Worm (Caenorhabditis elegans) whole organism, early embryonic: ENCODE measurements around the gene ceh-86.

Source experiments
- B0310.2 ChIP-seq: sonication (generic microtip); optimal IDR thresholded peaks from 2 replicates; lab custom pipeline; 2016; ENCODE audit warnings: mild to moderate bottlenecking, missing genetic modification characterization, missing compliant biosample characterization
- F13C5.2 ChIP-seq: sonication (generic microtip); optimal IDR thresholded peaks from 2 replicates; lab custom pipeline; 2017; ENCODE audit warnings: mild to moderate bottlenecking, missing genetic modification characterization, inconsistent platforms, missing compliant biosample characterization
- aly-1 ChIP-seq: sonication (generic microtip); optimal IDR thresholded peaks from 2 replicates; lab custom pipeline; 2016; ENCODE audit warnings: missing genetic modification characterization, missing compliant biosample characterization
- ama-1 ChIP-seq: fragments of 150-350 bp; optimal IDR thresholded peaks from 2 replicates; lab custom pipeline; 2014
- ceh-13 ChIP-seq: fragments of 200-800 bp; sonication (Bioruptor generic); optimal IDR thresholded peaks from 2 replicates; lab custom pipeline; 2018; ENCODE audit warnings: mild to moderate bottlenecking, missing genetic modification characterization, missing compliant biosample characterization
- ceh-36 ChIP-seq: sonication (generic microtip); optimal IDR thresholded peaks from 2 replicates; lab custom pipeline; 2016; ENCODE audit warnings: missing genetic modification characterization, inconsistent platforms, missing compliant biosample characterization
- ets-7 ChIP-seq: sonication (generic microtip); optimal IDR thresholded peaks from 2 replicates; lab custom pipeline; 2016; ENCODE audit warnings: missing genotype, missing genetic modification characterization, missing compliant biosample characterization
- flt-1 ChIP-seq: fragments of 200-800 bp; sonication (Bioruptor generic); IDR thresholded peaks from 2 replicates; pipeline ENCODE4 v1.3.6; 2022; ENCODE audit warnings: missing genetic modification characterization, missing compliant biosample characterization
- hmbx-1 ChIP-seq: sonication (generic microtip); optimal IDR thresholded peaks from 2 replicates; lab custom pipeline; 2016; ENCODE audit warnings: mild to moderate bottlenecking, missing genetic modification characterization, missing compliant biosample characterization
- hmg-4 ChIP-seq: fragments of 200-800 bp; sonication (Bioruptor generic); optimal IDR thresholded peaks from 2 replicates; lab custom pipeline; 2018; ENCODE audit warnings: mild to moderate bottlenecking, missing genetic modification characterization, missing compliant biosample characterization
- hnd-1 ChIP-seq: sonication (generic microtip); optimal IDR thresholded peaks from 2 replicates; lab custom pipeline; 2016; ENCODE audit warnings: missing genetic modification characterization, missing compliant biosample characterization
- pes-1 ChIP-seq: fragments of 200-800 bp; sonication (Bioruptor generic); IDR thresholded peaks from 2 replicates; pipeline ENCODE4 v1.3.6; 2022; ENCODE audit warnings: missing genetic modification reagents, missing genetic modification characterization, missing compliant biosample characterization
- scrt-1 ChIP-seq: fragments of 200-800 bp; sonication (Bioruptor generic); IDR thresholded peaks from 2 replicates; pipeline ENCODE4 v1.3.6; 2022; ENCODE audit warnings: missing genetic modification characterization, missing compliant biosample characterization
- sea-1 ChIP-seq: fragments of 200-800 bp; sonication (Bioruptor generic); conservative IDR thresholded peaks from 2 replicates; pipeline ENCODE4 v1.3.6; 2022; ENCODE audit warnings: missing genetic modification characterization, missing compliant biosample characterization
- tbx-11 ChIP-seq: fragments of 200-800 bp; sonication (Bioruptor generic); IDR thresholded peaks from 2 replicates; pipeline ENCODE4 v1.3.6; 2022; ENCODE audit warnings: missing genetic modification characterization, missing compliant biosample characterization
- tbx-37 ChIP-seq: fragments of 200-800 bp; sonication (Bioruptor generic); conservative IDR thresholded peaks from 2 replicates; pipeline ENCODE4 v1.3.6; 2022; ENCODE audit warnings: missing genetic modification reagents, missing genetic modification characterization, missing compliant biosample characterization
- tra-4 ChIP-seq: sonication (generic microtip); optimal IDR thresholded peaks from 2 replicates; lab custom pipeline; 2017; ENCODE audit warnings: missing genetic modification characterization, missing compliant biosample characterization

Gene ceh-86

DNA sequence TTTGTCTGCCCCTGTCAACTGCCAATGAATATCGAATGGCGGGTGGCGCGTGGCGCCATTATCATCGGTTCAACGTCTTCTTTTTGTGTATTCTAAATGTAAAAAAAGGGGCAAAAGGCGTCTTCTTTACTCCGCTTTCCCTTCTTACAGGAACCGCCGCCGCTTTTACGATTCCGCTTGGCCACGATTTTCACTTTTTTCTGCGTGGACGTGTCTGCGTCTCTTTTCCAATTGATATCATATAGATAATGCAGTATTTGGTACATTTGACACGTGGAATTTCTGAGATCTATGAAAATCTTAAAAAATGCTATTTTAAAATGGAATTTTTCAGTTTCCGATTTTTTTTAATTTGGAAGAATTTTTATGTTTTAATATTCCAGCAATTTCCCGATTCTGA lies 3.7 kb upstream of the ceh-86 start:
- TF ChIP-seq aly-1 (tag; lab: Kevin White, UChicago): no peak

DNA sequence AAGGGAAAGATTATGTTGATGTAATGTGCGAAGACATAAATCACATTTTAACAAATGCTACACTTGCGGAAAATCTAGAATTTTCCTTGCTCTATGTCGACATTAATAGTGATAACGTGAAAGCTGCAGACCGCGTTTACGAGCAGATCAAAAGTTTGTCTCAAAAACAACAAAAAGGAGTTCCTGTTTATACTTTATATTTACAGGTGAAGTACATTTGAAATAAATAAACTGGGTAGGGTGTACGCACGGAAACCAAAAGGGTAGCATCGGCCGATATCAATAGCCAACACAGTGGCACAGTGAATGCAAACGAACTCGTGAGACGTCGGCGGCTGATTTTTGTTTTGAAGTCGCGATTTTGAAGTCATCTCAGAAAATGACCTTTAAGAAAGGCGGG lies 9.4 kb downstream of the ceh-86 start:
- TF ChIP-seq ceh-36 (tag; lab: Kevin White, UChicago) (no peak), aly-1 (tag; lab: Kevin White, UChicago) (no peak)

DNA sequence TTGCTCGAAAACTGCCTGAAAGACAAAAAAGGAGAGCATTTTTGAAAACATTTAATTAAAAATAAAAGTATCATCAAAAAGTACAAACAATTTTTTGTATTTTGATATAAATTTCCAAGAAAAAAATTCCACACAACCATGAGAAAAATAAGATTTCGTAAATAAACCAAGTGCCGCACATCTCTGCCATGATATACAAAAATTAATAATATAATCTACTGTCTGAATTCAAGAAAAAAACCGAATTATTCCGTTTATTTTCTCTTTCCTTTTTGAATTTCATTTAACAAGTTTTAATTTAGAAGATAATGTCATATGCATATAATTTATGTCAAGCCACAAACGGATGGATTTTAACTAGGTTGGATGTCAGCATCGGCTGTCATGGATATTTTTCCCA lies 10.0 kb downstream of the ceh-86 start, which contains the start of gene F42G2.2:
F42G2.2 (plus strand) TSS at position 301 of the 400 bp plus-strand sequence.
- no peak for TF ChIP-seq ets-7 (tag; lab: Kevin White, UChicago)
- no peak for TF ChIP-seq hmbx-1 (tag; lab: Kevin White, UChicago)
- no peak for TF ChIP-seq pes-1 (GFP tag; lab: Robert Waterston, UW)
- TF ChIP-seq scrt-1 (GFP tag; lab: Robert Waterston, UW): no peak
- no peak for TF ChIP-seq hnd-1 (tag; lab: Kevin White, UChicago)
- TF ChIP-seq sea-1 (GFP tag; lab: Robert Waterston, UW): no peak
- no peak for TF ChIP-seq tbx-37 (GFP tag; lab: Robert Waterston, UW)
- no peak for TF ChIP-seq tra-4 (tag; lab: Kevin White, UChicago)
- no peak for TF ChIP-seq B0310.2 (tag; lab: Kevin White, UChicago)
- TF ChIP-seq hmg-4 (GFP tag; lab: Kevin White, UChicago): no peak
- TF ChIP-seq tbx-11 (GFP tag; lab: Robert Waterston, UW): no peak
- TF ChIP-seq ama-1 (lab: Kevin White, UChicago): no peak
- no peak for TF ChIP-seq flt-1 (GFP tag; lab: Robert Waterston, UW)
- TF ChIP-seq aly-1 (tag; lab: Kevin White, UChicago): no peak
- TF ChIP-seq ceh-36 (tag; lab: Kevin White, UChicago): no peak
- no peak for TF ChIP-seq ceh-13 (GFP tag; lab: Kevin White, UChicago)
- TF ChIP-seq F13C5.2 (tag; lab: Kevin White, UChicago): no peak

DNA sequence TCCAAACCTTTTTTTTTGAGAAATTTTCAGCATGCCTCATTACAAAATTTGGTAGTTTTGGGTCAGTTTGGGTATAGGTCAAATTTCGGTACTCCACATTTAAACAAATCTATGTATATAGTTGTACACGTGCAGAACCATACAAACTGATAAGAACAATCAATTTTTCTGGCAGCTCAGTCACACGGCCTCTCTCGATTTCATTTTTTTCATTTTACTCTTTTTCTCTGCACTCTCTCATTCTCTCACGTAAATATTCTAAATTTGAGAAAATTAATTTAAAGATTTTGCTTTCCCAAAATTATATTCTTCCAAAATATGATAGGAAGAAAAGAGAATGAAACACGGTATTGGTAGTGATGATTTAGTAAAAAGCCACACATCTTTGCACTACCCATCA lies 10.7 kb downstream of the ceh-86 start:
- TF ChIP-seq hnd-1 (tag; lab: Kevin White, UChicago): no peak
- TF ChIP-seq ama-1 (lab: Kevin White, UChicago): no peak
- no peak for TF ChIP-seq tbx-11 (GFP tag; lab: Robert Waterston, UW)
- no peak for TF ChIP-seq pes-1 (GFP tag; lab: Robert Waterston, UW)
- TF ChIP-seq hmg-4 (GFP tag; lab: Kevin White, UChicago): no peak
- TF ChIP-seq aly-1 (tag; lab: Kevin White, UChicago): no peak
- TF ChIP-seq flt-1 (GFP tag; lab: Robert Waterston, UW): no peak

DNA sequence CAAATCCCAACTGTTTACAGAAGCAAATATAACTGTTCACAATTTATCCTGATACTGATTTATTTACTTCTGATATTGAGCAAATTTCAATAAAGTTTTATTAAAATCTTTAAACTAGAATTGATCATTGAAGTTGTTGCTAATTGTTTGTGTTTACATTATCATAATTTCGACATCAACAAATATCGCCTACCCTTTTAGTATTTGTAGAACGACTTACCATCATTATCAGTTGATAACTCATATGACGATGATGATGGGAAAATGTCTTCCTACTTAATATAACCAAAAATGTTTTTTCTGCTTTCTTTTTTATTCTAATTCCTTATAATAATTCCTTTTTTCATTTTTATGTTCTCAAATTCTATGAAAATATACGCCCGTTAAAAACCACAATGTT lies 11.2 kb downstream of the ceh-86 start:
- TF ChIP-seq ets-7 (tag; lab: Kevin White, UChicago) (no peak), B0310.2 (tag; lab: Kevin White, UChicago) (no peak), sea-1 (GFP tag; lab: Robert Waterston, UW) (no peak), aly-1 (tag; lab: Kevin White, UChicago) (no peak), scrt-1 (GFP tag; lab: Robert Waterston, UW) (no peak), tbx-37 (GFP tag; lab: Robert Waterston, UW) (no peak), ceh-13 (GFP tag; lab: Kevin White, UChicago) (no peak)

DNA sequence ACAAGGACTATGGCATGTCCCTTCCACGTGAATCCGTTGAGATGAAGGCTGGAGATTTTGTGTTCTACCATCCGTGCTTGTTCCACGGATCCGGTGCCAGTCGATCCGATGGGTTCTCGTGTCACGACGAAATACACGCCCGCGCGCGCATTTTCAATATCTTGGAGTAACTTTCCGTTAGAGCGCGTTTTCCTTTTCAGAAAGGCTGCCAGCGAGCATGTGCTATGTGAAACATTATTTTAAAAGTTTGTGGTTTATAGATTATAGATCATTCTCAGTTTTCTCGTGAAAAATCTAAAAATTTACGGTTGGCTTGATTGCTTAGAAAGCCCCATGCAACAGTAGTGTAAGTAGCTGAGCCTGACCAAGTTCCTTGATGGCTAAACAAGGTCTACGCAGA lies 13.0 kb downstream of the ceh-86 start, which contains the start of gene fbxc-20:
fbxc-20 (plus strand) TSS at position 301 of the 400 bp plus-strand sequence.
- no peak for TF ChIP-seq hmbx-1 (tag; lab: Kevin White, UChicago)
- no peak for TF ChIP-seq ceh-36 (tag; lab: Kevin White, UChicago)
- TF ChIP-seq ceh-13 (GFP tag; lab: Kevin White, UChicago): no peak
- no peak for TF ChIP-seq flt-1 (GFP tag; lab: Robert Waterston, UW)
- TF ChIP-seq scrt-1 (GFP tag; lab: Robert Waterston, UW): no peak
- no peak for TF ChIP-seq ets-7 (tag; lab: Kevin White, UChicago)
- no peak for TF ChIP-seq sea-1 (GFP tag; lab: Robert Waterston, UW)
- no peak for TF ChIP-seq tbx-37 (GFP tag; lab: Robert Waterston, UW)
- no peak for TF ChIP-seq pes-1 (GFP tag; lab: Robert Waterston, UW)
- no peak for TF ChIP-seq F13C5.2 (tag; lab: Kevin White, UChicago)
- TF ChIP-seq tra-4 (tag; lab: Kevin White, UChicago): no peak
- no peak for TF ChIP-seq hmg-4 (GFP tag; lab: Kevin White, UChicago)
- no peak for TF ChIP-seq B0310.2 (tag; lab: Kevin White, UChicago)
- TF ChIP-seq aly-1 (tag; lab: Kevin White, UChicago): no peak
- no peak for TF ChIP-seq ama-1 (lab: Kevin White, UChicago)
- no peak for TF ChIP-seq hnd-1 (tag; lab: Kevin White, UChicago)
- TF ChIP-seq tbx-11 (GFP tag; lab: Robert Waterston, UW): no peak

DNA sequence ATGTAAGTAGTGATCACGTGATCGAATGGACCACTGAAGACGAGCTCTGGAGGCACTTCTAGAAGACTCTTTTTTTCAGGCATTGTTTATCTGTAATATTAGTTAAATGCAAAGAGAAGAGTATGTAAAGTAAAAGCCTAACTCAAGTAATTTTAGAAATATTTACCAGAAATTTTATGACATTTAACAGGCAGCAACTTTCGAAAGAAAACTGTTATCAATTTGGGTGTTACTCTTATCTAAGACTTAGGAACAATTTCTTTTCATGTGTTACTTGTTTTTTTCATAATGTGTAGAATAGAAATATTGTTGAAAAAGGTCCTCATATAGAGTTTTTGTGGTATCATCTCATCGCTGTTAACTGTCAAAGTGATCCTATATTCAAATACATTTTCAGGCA lies 14.0 kb downstream of the ceh-86 start, which contains the start of the genes F42G2.5 and F42G2.7:
F42G2.5 (minus strand) TSS at position 101 of the 400 bp plus-strand sequence.
F42G2.7 (plus strand) TSS at position 270 of the 400 bp plus-strand sequence.
- TF ChIP-seq scrt-1 (GFP tag; lab: Robert Waterston, UW): no peak

DNA sequence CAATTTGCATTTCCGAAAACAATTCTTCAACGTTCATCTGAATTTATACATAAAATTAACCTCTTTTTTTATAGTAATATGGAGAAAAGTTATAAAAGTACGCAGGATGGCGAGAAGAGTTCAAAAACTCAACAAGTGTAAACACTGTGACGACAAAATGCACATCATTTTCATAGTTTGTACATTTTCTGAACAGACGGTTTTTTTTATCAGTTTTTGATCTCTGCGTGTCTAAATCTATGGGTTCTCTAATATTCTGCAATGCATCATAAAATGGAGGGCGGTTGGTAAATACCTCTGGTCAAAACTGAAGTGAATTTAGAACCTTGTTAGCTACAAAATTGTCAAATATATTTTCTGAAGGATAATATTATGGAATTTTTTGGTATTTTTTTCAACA lies 16.4 kb downstream of the ceh-86 start, which contains the start of gene fbxa-4:
fbxa-4 (minus strand) TSS at position 93 of the 400 bp plus-strand sequence.
- TF ChIP-seq aly-1 (tag; lab: Kevin White, UChicago) (no peak), tbx-11 (GFP tag; lab: Robert Waterston, UW) (no peak), scrt-1 (GFP tag; lab: Robert Waterston, UW) (no peak), hmbx-1 (tag; lab: Kevin White, UChicago) (no peak), B0310.2 (tag; lab: Kevin White, UChicago) (no peak), ets-7 (tag; lab: Kevin White, UChicago) (no peak), ceh-13 (GFP tag; lab: Kevin White, UChicago) (no peak), flt-1 (GFP tag; lab: Robert Waterston, UW) (no peak), hmg-4 (GFP tag; lab: Kevin White, UChicago) (no peak), sea-1 (GFP tag; lab: Robert Waterston, UW) (no peak), tbx-37 (GFP tag; lab: Robert Waterston, UW) (no peak), ceh-36 (tag; lab: Kevin White, UChicago) (no peak), ama-1 (lab: Kevin White, UChicago) (no peak), F13C5.2 (tag; lab: Kevin White, UChicago) (no peak), tra-4 (tag; lab: Kevin White, UChicago) (no peak), hnd-1 (tag; lab: Kevin White, UChicago) (no peak), pes-1 (GFP tag; lab: Robert Waterston, UW) (no peak)
